Fruit fly (Drosophila melanogaster): Measurements from ENCODE around the gene CG10570.

Gene CG10570

DNA sequence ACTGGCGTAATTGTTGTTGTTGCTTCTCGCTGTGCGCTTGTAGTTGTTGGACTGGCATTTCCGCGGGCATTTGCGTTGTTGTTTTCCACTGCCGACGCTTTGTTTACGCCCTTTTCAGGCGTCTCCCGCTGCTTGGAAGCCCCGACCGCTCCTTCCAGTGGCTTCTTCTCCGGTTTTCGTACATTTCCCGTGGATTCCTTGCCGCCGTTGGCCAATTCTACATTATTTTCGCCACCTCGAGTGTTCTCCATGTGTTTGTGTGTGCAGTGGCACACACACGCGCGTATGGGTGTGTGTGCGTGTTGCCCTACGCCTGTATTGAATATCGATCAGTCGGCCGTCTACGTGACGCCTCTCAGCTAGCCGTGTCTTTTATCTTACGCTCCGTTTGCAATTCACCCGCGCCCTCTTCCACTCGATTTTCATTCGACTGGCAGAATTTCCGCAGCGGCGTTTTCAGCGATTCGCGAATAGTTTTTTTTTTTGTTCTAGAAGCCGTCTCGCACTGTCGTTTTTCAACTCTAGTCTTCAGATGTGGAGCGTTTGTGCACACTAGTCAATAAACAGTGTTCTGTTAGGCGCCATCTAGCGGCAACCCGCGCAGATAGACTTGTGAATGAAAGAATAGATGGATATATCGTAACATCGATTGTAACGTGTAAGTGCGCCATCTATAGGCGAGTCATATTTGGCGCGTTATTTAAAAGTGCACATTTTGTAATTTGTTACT is 28.3 kb upstream of the CG10570 start, which contains the start of gene CG10600 (continued):
- TF ChIP-seq fd59A (GFP tag; optimal IDR thresholded peaks at IDR 0.05) (peak; percentile 37), dac (GFP tag; optimal IDR thresholded peaks at IDR 0.05) (peak; percentile 55), CG16779 (tag; optimal IDR thresholded peaks at IDR 0.05) (no peak), eg (GFP tag; IDR thresholded peaks at IDR 0.05) (0 out of 3 replicates have a peak, but pooled peaks have one; percentile 36), esn (GFP tag; optimal IDR thresholded peaks at IDR 0.05) (peak; percentile 86), Hr39 (GFP tag; optimal IDR thresholded peaks at IDR 0.05) (peak; percentile 81), Hr4 (GFP tag; optimal IDR thresholded peaks at IDR 0.05) (no peak), Gug (GFP tag; IDR thresholded peaks at IDR 0.05) (no peak), ss (GFP tag; optimal IDR thresholded peaks at IDR 0.05) (peak; percentile 65 to 73)

DNA sequence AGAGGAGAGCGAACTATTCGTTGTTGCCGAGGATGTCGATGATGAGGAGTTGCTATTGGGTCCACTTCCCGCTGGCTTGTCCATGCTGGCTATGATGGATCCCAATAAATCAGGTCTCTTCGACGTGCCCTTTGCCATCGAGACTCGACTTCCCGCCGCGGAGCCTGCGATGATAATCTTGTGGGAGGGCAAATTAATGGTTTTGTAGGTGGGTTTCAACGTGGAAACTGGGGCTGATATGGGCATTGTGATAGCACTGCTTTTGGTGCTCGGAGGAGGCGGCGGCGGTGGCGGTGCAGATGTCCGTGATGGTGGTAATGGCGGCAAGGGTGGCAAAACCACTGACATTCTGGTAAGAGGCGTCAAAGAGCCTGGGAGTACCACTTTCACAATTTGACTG is 23.5 kb upstream of the CG10570 start:
- peak; percentile 61 for TF ChIP-seq svp (GFP tag)
- TF ChIP-seq CG16779 (tag; optimal IDR thresholded peaks at IDR 0.05), result no peak

DNA sequence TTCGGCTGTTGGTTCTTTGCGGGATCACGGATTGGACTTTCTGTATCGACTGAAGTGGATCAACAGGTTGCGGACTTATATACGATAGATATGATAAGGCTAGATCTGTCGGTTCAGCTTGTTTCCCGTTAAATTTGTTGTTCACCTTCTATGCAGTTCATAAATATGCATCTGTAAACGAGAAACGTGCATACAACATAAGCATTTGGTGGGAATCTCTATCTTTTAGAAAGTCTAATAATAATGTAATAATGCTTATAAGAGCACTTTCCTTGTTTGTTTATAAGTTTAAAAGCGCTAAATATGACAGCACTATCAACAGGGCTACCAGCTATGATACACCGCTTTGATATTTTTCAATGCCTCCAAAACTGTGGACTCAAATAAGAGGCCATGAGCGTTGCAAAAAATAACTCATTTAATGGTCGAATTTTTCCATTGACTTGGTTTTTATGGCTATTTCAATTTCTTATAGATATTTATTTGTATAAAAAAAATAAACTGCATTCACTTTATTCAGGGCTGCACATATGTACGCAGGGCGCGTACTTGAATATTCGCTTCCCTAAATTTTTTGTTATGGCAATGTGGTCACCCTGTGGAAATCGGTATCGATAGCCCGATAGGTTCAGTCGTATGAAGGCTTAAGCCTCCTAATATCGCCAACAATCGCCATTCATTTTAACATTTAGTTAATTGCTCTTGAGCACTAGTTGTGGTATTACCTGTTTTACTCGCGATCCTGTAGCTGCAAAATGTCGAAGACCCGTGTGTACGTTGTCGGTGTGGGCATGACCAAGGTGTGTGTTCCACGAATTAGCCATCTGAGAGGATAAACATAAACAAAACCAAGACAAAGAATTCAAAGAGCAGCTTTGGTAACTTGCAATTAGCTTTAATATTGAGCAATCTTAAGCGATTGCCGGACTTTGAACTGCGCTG is 19.8 kb upstream of the CG10570 start, which contains the start of the genes CG17597 and ScpX:
CG17597 (minus strand) TSS at position 567 of the 942 bp plus-strand sequence.
ScpX (plus strand) TSS at position 643 of the 942 bp plus-strand sequence.
- peak; percentile 22 for TF ChIP-seq vri (GFP tag; optimal IDR thresholded peaks at IDR 0.05)
- TF ChIP-seq achi (GFP tag; optimal IDR thresholded peaks at IDR 0.05), result peak; percentile 65
- TF ChIP-seq salr (GFP tag; optimal IDR thresholded peaks at IDR 0.05), result peak; percentile 18 to 56
- peak; percentile 78 for TF ChIP-seq CG10631 (GFP tag; optimal IDR thresholded peaks at IDR 0.05)
- TF ChIP-seq cyc (GFP tag; optimal IDR thresholded peaks at IDR 0.05), result peak; percentile 63
- TF ChIP-seq spab (GFP tag; optimal IDR thresholded peaks at IDR 0.05), result no peak
- peak; percentile 17 for TF ChIP-seq CG6276 (GFP tag; optimal IDR thresholded peaks at IDR 0.05)
- peak; percentile 48 for TF ChIP-seq CG6808 (GFP tag; optimal IDR thresholded peaks at IDR 0.05)
- TF ChIP-seq eg (GFP tag; IDR thresholded peaks at IDR 0.05), result 0 out of 3 replicates have a peak, but pooled peaks have one; percentile 17
- TF ChIP-seq CG7368 (GFP tag; optimal IDR thresholded peaks at IDR 0.05), result no peak
- peak; percentile 62 for TF ChIP-seq Ets96B (tag; optimal IDR thresholded peaks at IDR 0.05)
- no peak for TF ChIP-seq Gug (GFP tag; IDR thresholded peaks at IDR 0.05)
- peak; percentile 40 for TF ChIP-seq CG10669 (GFP tag; optimal IDR thresholded peaks at IDR 0.05)
- TF ChIP-seq Eip75B (GFP tag; optimal IDR thresholded peaks at IDR 0.05), result peak; percentile 66
- TF ChIP-seq acj6 (GFP tag; optimal IDR thresholded peaks at IDR 0.05), result no peak
- TF ChIP-seq dac (GFP tag; optimal IDR thresholded peaks at IDR 0.05), result peak; percentile 4
- peak; percentile 55 for TF ChIP-seq CG3032 (tag; optimal IDR thresholded peaks at IDR 0.05)
- TF ChIP-seq CG4318 (GFP tag; optimal IDR thresholded peaks at IDR 0.05), result no peak
- TF ChIP-seq topi (GFP tag; optimal IDR thresholded peaks at IDR 0.05), result peak; percentile 52
- peak; percentile 65 for TF ChIP-seq lz (GFP tag; optimal IDR thresholded peaks at IDR 0.05)
- TF ChIP-seq Sox102F (GFP tag; optimal IDR thresholded peaks at IDR 0.05), result peak; percentile 57
- peak; percentile 74 for TF ChIP-seq pdm3 (GFP tag; optimal IDR thresholded peaks at IDR 0.05)
- peak; percentile 21 for TF ChIP-seq CG6792 (GFP tag; optimal IDR thresholded peaks at IDR 0.05)
- TF ChIP-seq esn (GFP tag; optimal IDR thresholded peaks at IDR 0.05), result peak; percentile 76
- peak; percentile 71 for TF ChIP-seq Eip93F (GFP tag; optimal IDR thresholded peaks at IDR 0.05)
- peak; percentile 44; the same call in 2 of the 3 replicates for TF ChIP-seq CG8119 (GFP tag; IDR thresholded peaks at IDR 0.05)
- TF ChIP-seq CG11762 (GFP tag; optimal IDR thresholded peaks at IDR 0.05; ENCODE audit: insufficient read depth), result no peak
- TF ChIP-seq Hr38 (GFP tag; optimal IDR thresholded peaks at IDR 0.05), result no peak
- TF ChIP-seq Eip78C (GFP tag), result peak; percentile 69
- peak; percentile 25 for TF ChIP-seq CG9139 (GFP tag; optimal IDR thresholded peaks at IDR 0.05)
- peak; percentile 67 for TF ChIP-seq Met (GFP tag; optimal IDR thresholded peaks at IDR 0.05)
- TF ChIP-seq Hr4 (GFP tag; optimal IDR thresholded peaks at IDR 0.05), result peak; percentile 76
- peak; percentile 46 for TF ChIP-seq CG3919 (GFP tag; optimal IDR thresholded peaks at IDR 0.05)
- peak; percentile 5 for TF ChIP-seq fd59A (GFP tag; optimal IDR thresholded peaks at IDR 0.05)
- peak; percentile 54 to 59 for TF ChIP-seq ss (GFP tag; optimal IDR thresholded peaks at IDR 0.05)
- no peak for TF ChIP-seq CG11294 (GFP tag; IDR thresholded peaks at IDR 0.05)
- no peak for TF ChIP-seq fd85E (GFP tag; optimal IDR thresholded peaks at IDR 0.05)
- TF ChIP-seq OdsH (GFP tag; optimal IDR thresholded peaks at IDR 0.05), result peak; percentile 50
- TF ChIP-seq CG16779 (tag; optimal IDR thresholded peaks at IDR 0.05), result peak; percentile 64
- peak; percentile 18 for TF ChIP-seq CG34406 (GFP tag; optimal IDR thresholded peaks at IDR 0.05)

Data from whole organism, prepupa.